Worm (Caenorhabditis elegans): ENCODE results near the gene K01A6.8.

DNA sequence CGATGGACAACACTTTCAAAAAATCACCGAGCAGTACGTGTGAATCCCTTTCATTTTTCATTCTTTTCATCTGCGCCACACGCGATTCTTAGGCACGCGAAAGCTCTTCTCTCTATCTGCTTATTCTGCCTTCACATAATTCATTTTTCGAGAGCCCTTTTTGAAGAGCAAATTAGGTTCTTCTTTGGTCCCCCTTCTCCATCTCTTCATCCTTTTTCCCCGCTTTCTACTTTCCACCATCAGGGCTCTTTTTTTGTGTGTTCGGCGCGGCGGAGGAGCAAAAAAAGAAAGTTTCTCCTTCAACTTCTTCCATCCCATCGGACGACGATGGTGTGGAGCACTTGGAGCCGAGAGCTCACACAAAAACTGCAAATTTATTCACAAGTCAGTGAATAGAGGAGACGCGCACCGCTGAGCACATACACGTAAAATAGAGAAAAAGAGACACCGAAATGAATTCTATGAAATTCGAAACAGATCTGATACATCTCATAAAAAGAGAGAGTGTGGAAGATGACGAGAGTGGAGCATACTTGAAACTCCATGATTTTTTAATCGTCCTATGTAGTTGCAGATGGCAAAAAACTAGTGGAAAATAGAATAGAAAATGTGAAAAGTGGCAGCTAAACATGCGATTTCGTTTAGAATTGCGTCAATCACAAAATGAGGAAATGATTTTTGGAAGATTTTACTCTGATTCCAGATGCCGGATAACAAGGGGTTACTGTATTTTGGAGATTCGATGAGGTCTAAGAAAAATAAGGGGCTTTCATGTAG lies 48.1 kb upstream of the K01A6.8 start:
- TF ChIP-seq ama-1 (optimal IDR thresholded peaks at IDR 0.05): no peak
- TF ChIP-seq tbx-37 (GFP tag; conservative IDR thresholded peaks at IDR 0.05): no peak
- no peak for TF ChIP-seq ceh-13 (GFP tag; optimal IDR thresholded peaks at IDR 0.05)
- TF ChIP-seq aly-1 (tag; optimal IDR thresholded peaks at IDR 0.05): no peak
- no peak for TF ChIP-seq tbx-11 (GFP tag; IDR thresholded peaks at IDR 0.05)
- TF ChIP-seq sea-1 (GFP tag; conservative IDR thresholded peaks at IDR 0.05): no peak
- TF ChIP-seq hmg-4 (GFP tag; optimal IDR thresholded peaks at IDR 0.05): no peak
- TF ChIP-seq hnd-1 (tag; optimal IDR thresholded peaks at IDR 0.05): no peak
- TF ChIP-seq ets-7 (tag; optimal IDR thresholded peaks at IDR 0.05): no peak
- TF ChIP-seq tra-4 (tag; optimal IDR thresholded peaks at IDR 0.05): no peak
